Comparison of ENCODE assay signal across 4 worm cellular contexts in the genomic region with DNA sequence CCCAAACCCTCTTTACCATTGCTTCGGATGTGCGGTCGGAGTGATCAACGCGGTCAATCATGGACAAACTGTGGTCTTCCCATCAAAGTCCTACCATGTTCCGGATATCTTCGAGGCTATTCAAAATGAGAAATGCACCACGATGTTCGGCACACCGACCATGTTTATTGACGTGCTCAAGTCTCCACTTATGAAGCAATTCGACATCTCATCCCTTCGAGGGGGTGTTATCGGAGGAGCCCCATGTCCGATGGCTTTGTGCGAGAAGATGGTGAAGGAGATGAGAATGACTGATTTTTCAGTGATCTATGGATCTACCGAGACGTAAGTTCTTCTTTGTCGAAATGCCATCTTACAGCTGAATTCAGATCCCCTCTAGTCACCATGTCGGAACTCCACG.
TF ChIP-seq lines count a peak whose summit lies in the region.

No protein-coding gene starts in this region.

TF ChIP-seq in whole organism, L1 larva, 84 proteins besides CTCF, POLR2A, EP300 and RAD21:
- TF ChIP-seq lin-35 (GFP tag; optimal IDR thresholded peaks at IDR 0.05; lab: Kevin White, UChicago) (no peak), lir-3 (tag; optimal IDR thresholded peaks at IDR 0.05; lab: Kevin White, UChicago; ENCODE audit: poor library complexity) (peak; percentile 3), ama-1 (optimal IDR thresholded peaks at IDR 0.05; lab: Kevin White, UChicago) (peak; percentile 13), efl-1 (optimal IDR thresholded peaks at IDR 0.05; lab: Kevin White, UChicago) (no peak), efl-1 (GFP tag; optimal IDR thresholded peaks at IDR 0.05 in 1 of 2; lab: Kevin White, UChicago) (peak in 1 of 2 experiments; percentile 88)

TF ChIP-seq in whole organism, L2 larva, 48 proteins besides CTCF, POLR2A, EP300 and RAD21:
- no peak for TF ChIP-seq ztf-4 (tag; optimal IDR thresholded peaks at IDR 0.05; lab: Kevin White, UChicago)
- TF ChIP-seq blmp-1 (tag; optimal IDR thresholded peaks at IDR 0.05; lab: Kevin White, UChicago; ENCODE audit: insufficient read depth) = no peak
- peak; percentile 69 for TF ChIP-seq ama-1 (optimal IDR thresholded peaks at IDR 0.05; lab: Kevin White, UChicago)
- TF ChIP-seq lin-11 (tag; optimal IDR thresholded peaks at IDR 0.05; lab: Kevin White, UChicago) = no peak

TF ChIP-seq in whole organism, L3 larva, 47 proteins besides CTCF, POLR2A, EP300 and RAD21:
- TF ChIP-seq lin-39 (tag; optimal IDR thresholded peaks at IDR 0.05; lab: Kevin White, UChicago) (peak; percentile 7), ama-1 (optimal IDR thresholded peaks at IDR 0.05; lab: Kevin White, UChicago) (peak; percentile 93), nhr-77 (tag; optimal IDR thresholded peaks at IDR 0.05; lab: Kevin White, UChicago) (no peak), nhr-23 (tag; optimal IDR thresholded peaks at IDR 0.05; lab: Kevin White, UChicago) (no peak), pqm-1 (tag; optimal IDR thresholded peaks at IDR 0.05; lab: Kevin White, UChicago) (no peak), ceh-9 (tag; optimal IDR thresholded peaks at IDR 0.05; lab: Kevin White, UChicago) (no peak), snpc-4 (tag; optimal IDR thresholded peaks at IDR 0.05; lab: Kevin White, UChicago) (no peak), eor-1 (tag; optimal IDR thresholded peaks at IDR 0.05; lab: Kevin White, UChicago) (no peak)

TF ChIP-seq in whole organism, young adult, 124 proteins besides CTCF, POLR2A, EP300 and RAD21:
- no peak for TF ChIP-seq attf-6 (GFP tag; IDR thresholded peaks at IDR 0.05; lab: Robert Waterston, UW)
- peak; percentile 42 for TF ChIP-seq ama-1 (optimal IDR thresholded peaks at IDR 0.05; lab: Kevin White, UChicago)
- TF ChIP-seq ama-1 (GFP tag; optimal IDR thresholded peaks at IDR 0.05; lab: Kevin White, UChicago) = no peak
TF ChIP-seq in whole organism, young adult: peak in this region for 1.
